Worm (Caenorhabditis elegans): Measurements from ENCODE around the gene ZC168.2.

DNA sequence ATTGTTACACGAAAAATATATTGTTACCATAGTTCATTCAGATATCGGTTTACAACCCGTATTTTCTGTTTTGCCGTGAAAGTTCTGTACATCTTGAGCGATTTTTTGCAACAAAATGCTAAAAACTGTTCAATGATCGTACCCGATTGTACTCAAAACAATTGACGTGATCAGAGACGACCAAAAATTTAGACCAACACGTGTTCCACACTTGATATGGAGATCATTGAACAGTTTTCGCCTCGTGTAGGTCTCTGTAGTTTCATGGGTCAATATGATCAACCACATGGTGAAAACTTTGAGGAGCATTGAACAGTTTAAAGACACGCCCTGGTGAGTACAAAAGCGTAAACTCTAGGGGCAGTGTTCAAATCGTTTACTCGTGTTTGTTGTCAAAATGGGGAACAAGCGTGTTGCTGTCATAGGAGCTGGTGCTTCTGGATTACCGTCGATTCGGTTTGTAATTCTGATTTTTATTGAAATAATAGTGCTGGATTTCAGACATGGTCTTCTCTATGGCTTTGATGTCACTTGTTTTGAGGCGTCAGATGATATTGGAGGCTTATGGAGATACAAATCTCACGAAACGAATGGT, 45.6 kb upstream of the ZC168.2 start, which contains the start of gene fmo-2:
- TF ChIP-seq egl-27 (tag; optimal IDR thresholded peaks at IDR 0.05), result no peak
- no peak for TF ChIP-seq attf-4 (tag; optimal IDR thresholded peaks at IDR 0.05)
- TF ChIP-seq lir-3 (tag; optimal IDR thresholded peaks at IDR 0.05), result no peak
